Fruit fly (Drosophila melanogaster) whole organism, larva: Measurements from ENCODE around the gene ovm.

ENCODE experiments used
- noc ChIP-seq: fragments of 200-800 bp; sonication (Bioruptor generic); optimal IDR thresholded peaks from 3 replicates; lab custom pipeline; 2019; ENCODE audit warnings: missing biosample characterization, mild to moderate bottlenecking, missing genetic modification characterization, moderate library complexity

ovm gene

dm6 chr2L:131466-132270, 9.1 kb downstream of the ovm start, which contains the start of gene Gs1:
Gene Gs1 (plus strand): TSS chr2L:132077.
- peak; percentile 71 for TF ChIP-seq noc (tag; lab: Kevin White, UChicago)

dm6 chr2L:130691-131090, 10.1 kb downstream of the ovm start, which contains the start of gene CG3164:
Gene CG3164 (minus strand): TSS chr2L:130791.
- TF ChIP-seq noc (tag; lab: Kevin White, UChicago) = no peak

dm6 chr2L:128977-129941, 11.5 kb downstream of the ovm start:
- TF ChIP-seq noc (tag; lab: Kevin White, UChicago) = peak; percentile 59

DNA sequence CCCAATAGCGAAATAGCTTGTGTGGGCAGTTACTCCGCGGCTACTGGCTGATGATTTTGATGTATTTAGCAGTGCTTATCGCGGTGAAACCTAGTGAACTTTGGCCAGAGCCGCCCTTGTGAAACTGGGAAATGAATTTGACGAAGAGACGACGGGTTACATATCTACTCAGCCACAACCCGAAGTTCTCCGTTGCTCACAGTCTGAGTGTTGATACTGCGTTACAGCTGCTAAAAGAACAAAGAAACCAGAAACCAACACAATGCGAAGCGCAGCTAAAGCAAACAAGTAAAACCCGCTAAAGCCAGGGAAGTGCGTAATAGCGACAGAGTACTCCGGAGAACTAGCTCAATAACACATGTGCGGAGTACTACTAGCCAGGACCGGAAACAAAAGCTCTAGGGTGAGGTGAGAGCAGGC, 12.5 kb downstream of the ovm start:
- TF ChIP-seq noc (tag; lab: Kevin White, UChicago) = no peak

DNA sequence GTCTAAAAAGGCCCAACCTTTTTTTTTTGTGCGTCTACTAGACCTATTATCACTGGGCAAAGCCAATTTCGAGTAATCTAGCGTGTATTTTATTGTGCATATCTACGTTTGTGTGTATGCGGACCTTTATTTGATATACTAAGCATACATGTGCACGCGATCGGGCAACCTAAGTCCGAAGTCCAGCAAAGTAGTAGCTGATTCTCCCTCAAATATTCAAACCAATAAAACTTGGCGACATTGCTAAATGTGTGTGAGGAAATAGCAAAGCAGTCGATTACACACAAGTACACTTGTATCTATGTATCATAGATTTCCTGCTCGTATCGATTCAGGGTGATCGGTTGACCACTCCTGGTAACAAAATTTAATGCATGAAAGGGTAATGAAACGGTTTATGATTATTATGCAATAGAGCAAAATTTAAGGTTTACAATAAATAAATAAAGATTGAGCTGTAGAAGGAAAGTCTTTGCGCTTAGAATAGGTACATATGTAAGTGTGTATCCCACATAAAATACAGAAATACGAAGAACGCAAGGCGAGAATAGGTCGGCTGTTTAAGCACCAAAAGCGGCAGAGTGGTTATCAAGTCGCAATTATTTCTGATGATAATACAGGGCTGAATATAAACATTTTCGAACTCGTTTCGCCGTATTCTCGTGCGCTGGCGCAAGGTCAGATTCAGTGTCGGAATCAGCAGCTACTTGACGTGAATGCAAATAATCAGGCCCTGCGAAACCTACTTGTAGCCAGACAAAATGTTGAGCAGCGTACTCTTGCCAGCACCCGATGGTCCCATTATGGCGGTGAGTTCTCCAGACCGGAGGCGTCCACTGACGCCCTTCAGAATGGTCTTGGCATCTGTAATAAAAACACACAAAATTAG, 15.2 kb downstream of the ovm start:
- peak; percentile 36 for TF ChIP-seq noc (tag; lab: Kevin White, UChicago)

DNA sequence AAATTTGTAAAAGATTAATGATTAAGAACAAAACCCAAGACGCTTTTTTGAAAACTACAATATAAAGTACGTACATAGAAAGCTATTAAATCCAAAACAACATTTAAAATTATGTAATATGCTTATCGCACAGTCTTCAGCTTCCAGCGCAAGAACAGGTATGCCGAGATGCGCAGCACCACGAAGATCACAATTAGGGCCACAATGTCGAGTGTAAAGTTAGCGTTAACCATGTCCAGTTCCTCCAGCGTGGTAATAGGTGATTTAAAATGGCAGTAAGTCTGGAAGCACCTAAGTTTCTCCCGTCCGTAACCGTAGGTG, 17.8 kb downstream of the ovm start:
- TF ChIP-seq noc (tag; lab: Kevin White, UChicago) = no peak

DNA sequence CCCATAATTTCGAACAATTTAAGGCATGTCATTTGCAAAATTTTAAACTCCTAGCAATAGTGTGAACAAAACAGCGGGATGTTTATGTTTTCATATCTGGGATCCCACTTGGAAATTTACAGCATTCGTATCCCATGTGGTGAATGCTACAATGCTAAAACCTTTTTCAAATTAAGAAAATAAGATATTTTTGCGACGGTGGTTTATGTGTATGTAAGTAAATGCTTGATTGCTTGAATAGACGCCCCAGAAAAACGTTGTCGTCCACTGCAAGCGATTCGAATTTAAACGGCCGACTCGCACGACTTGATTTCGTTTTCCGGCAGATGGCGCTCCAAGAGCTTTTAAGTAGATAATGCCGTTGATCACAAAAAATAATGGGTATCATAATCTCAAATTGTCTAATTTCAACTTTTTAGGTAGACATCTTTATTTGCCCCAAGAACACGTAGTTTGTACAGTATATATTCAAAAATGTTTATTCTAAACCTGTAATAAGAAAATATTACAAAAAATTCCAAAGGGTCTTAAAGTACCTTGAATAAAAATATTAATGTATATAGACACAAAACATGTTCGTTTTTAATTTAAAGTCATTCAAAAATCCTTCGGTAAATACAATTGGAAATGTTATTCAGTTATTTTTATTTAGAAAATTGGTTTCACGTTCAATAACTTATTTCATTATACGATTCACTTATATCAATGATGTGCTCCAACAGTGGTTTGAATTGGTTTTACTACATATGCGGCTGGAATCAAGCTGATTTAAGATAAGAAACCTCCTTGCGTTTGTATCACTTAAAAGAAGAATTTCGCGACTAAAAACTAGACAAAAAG, 18.4 kb downstream of the ovm start:
- no peak for TF ChIP-seq noc (tag; lab: Kevin White, UChicago)

dm6 chr2L:121456-121831, 19.3 kb downstream of the ovm start, which contains the start of gene CG4822:
Gene CG4822 (minus strand): TSS chr2L:121754.
- no peak for TF ChIP-seq noc (tag; lab: Kevin White, UChicago)

- TF ChIP-seq noc (tag; lab: Kevin White, UChicago) = peak; percentile 27
Measured at dm6 chr2L:120492-121455, 20.0 kb downstream of the ovm start.

dm6 chr2L:117750-118149, 23.0 kb downstream of the ovm start:
- TF ChIP-seq noc (tag; lab: Kevin White, UChicago) = no peak

DNA sequence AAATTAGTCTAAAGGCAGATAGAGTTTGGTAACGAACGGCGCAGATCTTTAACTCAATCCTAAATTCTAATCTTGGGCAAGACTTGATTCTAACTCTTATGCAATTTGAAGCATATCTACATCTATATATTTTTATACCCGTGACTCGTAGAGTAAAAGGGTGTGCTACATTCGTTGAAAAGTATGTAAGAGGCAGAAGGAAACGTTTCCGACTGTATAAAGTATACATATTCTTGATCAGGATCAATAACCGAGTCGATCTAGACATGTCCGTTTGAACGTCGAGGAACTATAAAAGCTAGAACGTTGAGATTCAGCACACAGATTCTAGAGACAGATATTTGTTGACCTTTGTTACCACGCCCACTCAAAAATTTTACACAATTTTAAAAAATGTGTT, 24.4 kb downstream of the ovm start, which contains the start of gene CG13694:
CG13694 (minus strand) TSS at position 101 of the 400 bp plus-strand sequence.
- no peak for TF ChIP-seq noc (tag; lab: Kevin White, UChicago)

DNA sequence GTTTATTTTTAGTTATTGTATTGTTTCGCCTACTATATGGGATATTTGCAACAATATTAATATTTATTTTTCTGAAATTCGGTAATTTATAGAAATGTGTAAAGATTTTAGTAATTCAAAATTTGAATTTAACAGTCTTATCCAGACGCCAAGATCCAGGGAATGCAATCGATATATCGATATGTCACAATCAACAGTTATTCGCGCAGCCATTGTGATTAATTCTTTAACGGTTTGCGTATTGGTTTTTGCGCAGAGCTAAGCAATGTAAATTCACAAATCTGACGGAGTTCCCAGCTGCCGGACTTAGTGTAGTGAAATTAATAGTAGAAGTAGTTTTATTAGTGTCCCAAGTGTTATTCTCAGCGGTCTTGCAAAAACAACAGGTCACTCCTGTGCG, 26.4 kb downstream of the ovm start, which contains the start of gene ND-15:
ND-15 (plus strand) TSS at position 298 of the 400 bp plus-strand sequence.
- no peak for TF ChIP-seq noc (tag; lab: Kevin White, UChicago)

dm6 chr2L:110046-110445, 30.7 kb downstream of the ovm start:
- no peak for TF ChIP-seq noc (tag; lab: Kevin White, UChicago)
